Worm (Caenorhabditis elegans): ENCODE measurements around the gene Y32F6A.4.

The Y32F6A.4 gene

DNA sequence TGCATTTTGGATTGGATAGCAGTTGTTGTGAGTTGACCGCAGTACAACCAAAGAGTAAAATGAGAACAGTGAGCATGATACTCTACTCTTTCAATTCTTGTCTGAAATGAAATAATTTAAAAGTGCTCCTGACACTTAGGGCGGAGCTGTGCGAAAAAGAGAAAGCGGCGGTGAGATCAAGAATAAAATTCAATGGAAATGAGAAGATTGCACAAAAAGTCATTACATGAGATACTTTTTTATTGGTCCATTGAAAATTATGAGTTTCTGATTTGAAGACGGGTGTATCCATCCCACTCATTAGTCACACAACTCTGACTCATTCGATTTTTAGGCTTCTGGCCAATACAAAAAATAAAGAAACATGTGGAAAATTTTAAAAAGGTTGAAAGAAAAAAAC is 23.4 kb upstream of the Y32F6A.4 start, which contains the start of gene F22E12.1:
TSS of gene F22E12.1 (minus strand) at position 101 of the 400 bp plus-strand sequence.
- TF ChIP-seq mef-2 (tag; optimal IDR thresholded peaks at IDR 0.05): no peak
- TF ChIP-seq fkh-4 (tag; optimal IDR thresholded peaks at IDR 0.05; ENCODE audit: borderline replicate concordance): no peak
- no peak for TF ChIP-seq irx-1 (tag; optimal IDR thresholded peaks at IDR 0.05)
- TF ChIP-seq nhr-19 (GFP tag; conservative IDR thresholded peaks at IDR 0.05): no peak
- no peak for TF ChIP-seq blmp-1 (tag; optimal IDR thresholded peaks at IDR 0.05)
- no peak for TF ChIP-seq fos-1 (tag; optimal IDR thresholded peaks at IDR 0.05)
- TF ChIP-seq isw-1 (GFP tag; IDR thresholded peaks at IDR 0.05): no peak
- no peak for TF ChIP-seq snu-23 (GFP tag; optimal IDR thresholded peaks at IDR 0.05)
- no peak for TF ChIP-seq vab-15 (tag; optimal IDR thresholded peaks at IDR 0.05)
- no peak for TF ChIP-seq nhr-47 (tag; optimal IDR thresholded peaks at IDR 0.05)
- no peak for TF ChIP-seq egl-13 (tag; optimal IDR thresholded peaks at IDR 0.05)
- no peak for TF ChIP-seq ama-1 (optimal IDR thresholded peaks at IDR 0.05)

DNA sequence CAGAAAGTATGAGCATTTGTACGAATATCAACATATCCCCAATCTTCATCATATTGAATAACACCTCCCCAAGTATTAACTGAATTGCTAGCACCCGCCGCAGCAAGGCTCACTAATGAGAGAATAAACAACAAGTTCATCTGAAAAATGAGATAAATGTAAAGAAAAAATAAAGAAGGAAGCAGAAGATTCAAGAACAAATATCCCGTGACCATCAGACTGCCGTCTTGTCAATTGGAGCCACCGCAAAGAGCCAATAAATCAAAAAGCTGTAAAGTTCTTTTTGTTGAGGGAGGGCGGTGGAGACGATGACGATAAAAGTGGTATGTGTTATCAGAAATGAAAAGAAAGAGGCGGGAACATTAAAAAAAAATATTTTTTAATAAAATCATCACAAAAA is 19.6 kb upstream of the Y32F6A.4 start, which contains the start of gene Y32F6A.5:
TSS of gene Y32F6A.5 (minus strand) at position 140 of the 400 bp plus-strand sequence.
- TF ChIP-seq ceh-82 (tag; optimal IDR thresholded peaks at IDR 0.05) (no peak), rnt-1 (tag; optimal IDR thresholded peaks at IDR 0.05) (peak; percentile 25), fkh-10 (GFP tag; optimal IDR thresholded peaks at IDR 0.05) (no peak)

DNA sequence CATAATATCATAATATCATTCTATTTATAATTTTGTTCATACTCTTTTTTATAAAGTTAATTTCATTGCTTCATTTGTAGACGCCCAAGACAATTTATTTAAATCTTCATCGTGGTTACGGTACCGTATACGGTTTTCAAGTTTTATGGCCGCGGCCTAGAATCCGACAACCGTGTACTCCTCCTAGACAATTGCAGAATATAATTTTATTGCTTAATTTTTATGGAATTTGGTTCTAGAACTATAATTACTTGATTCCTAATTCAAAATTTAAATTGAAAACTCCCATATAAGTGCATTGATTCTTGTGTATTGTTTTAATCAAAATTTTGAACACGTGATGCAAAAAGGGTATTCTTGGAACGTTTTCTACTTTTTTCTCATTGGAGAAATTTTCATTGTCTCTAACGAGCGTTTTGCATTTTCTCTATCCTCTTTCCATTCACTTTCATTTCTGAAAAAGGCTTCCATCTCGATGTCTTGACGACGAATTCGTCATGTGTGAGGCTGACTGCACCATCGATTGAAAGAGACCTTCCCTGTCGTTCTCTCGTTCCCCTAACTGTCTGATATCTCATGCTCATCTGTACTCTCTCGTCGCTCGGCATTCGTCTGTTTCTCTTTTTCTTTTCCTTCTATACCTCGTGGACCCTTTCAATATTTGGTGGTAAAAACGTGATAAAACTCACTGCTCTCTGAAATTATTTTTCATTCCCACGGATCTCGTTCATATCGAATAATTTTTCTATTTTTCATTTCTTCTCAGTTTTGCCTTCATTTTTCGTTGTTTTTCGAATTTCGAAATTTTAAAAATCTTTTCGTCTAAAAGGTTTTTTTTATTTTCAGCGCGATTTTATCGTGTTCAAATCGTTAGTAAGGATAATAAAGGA is 7.5 kb upstream of the Y32F6A.4 start, which contains the start of gene pap-1:
TSS of gene pap-1 (plus strand) at position 840 of the 890 bp plus-strand sequence.
- TF ChIP-seq nhr-28 (tag; optimal IDR thresholded peaks at IDR 0.05) (no peak), ceh-63 (GFP tag; optimal IDR thresholded peaks at IDR 0.05) (no peak), pqm-1 (tag; optimal IDR thresholded peaks at IDR 0.05) (no peak), fos-1 (tag; optimal IDR thresholded peaks at IDR 0.05) (no peak), blmp-1 (tag; optimal IDR thresholded peaks at IDR 0.05) (peak; percentile 52), grh-1 (GFP tag; IDR thresholded peaks at IDR 0.05) (no peak), lin-14 (GFP tag; optimal IDR thresholded peaks at IDR 0.05) (peak; percentile 21), nhr-84 (tag; optimal IDR thresholded peaks at IDR 0.05) (no peak), dsc-1 (tag; optimal IDR thresholded peaks at IDR 0.05) (peak; percentile 21), C34B4.2 (tag; optimal IDR thresholded peaks at IDR 0.05) (no peak), unc-98 (GFP tag; IDR thresholded peaks at IDR 0.05) (no peak), egl-27 (tag; optimal IDR thresholded peaks at IDR 0.05) (no peak), ceh-90 (tag; optimal IDR thresholded peaks at IDR 0.05) (peak; percentile 76), efl-3 (GFP tag; optimal IDR thresholded peaks at IDR 0.05) (no peak), efl-1 (optimal IDR thresholded peaks at IDR 0.05) (peak; percentile 62 to 78), efl-1 (GFP tag; optimal IDR thresholded peaks at IDR 0.05 in 1 of 2) (peak; percentile 22 to 72), lin-13 (GFP tag; optimal IDR thresholded peaks at IDR 0.05) (no peak), ztf-11 (tag; optimal IDR thresholded peaks at IDR 0.05) (no peak), nhr-237 (tag; optimal IDR thresholded peaks at IDR 0.05) (no peak), fkh-10 (GFP tag; optimal IDR thresholded peaks at IDR 0.05) (no peak), F16B12.6 (tag; optimal IDR thresholded peaks at IDR 0.05) (no peak), fkh-8 (tag; optimal IDR thresholded peaks at IDR 0.05) (no peak), elt-2 (tag; optimal IDR thresholded peaks at IDR 0.05) (peak; percentile 3), irx-1 (tag; optimal IDR thresholded peaks at IDR 0.05) (peak; percentile 64), C16A3.4 (tag; optimal IDR thresholded peaks at IDR 0.05) (no peak), xbp-1 (tag; optimal IDR thresholded peaks at IDR 0.05) (peak; percentile 26), ama-1 (optimal IDR thresholded peaks at IDR 0.05) (no peak), unc-62 (GFP tag; optimal IDR thresholded peaks at IDR 0.05) (no peak), lsy-2 (tag; optimal IDR thresholded peaks at IDR 0.05) (peak; percentile 6 to 32), nhr-47 (tag; optimal IDR thresholded peaks at IDR 0.05) (peak; percentile 43), hpl-2 (GFP tag; optimal IDR thresholded peaks at IDR 0.05) (no peak), nhr-90 (tag; optimal IDR thresholded peaks at IDR 0.05; ENCODE audit: poor library complexity) (no peak), nhr-11 (tag; optimal IDR thresholded peaks at IDR 0.05) (no peak), egl-13 (tag; optimal IDR thresholded peaks at IDR 0.05) (peak; percentile 3), hlh-4 (tag; optimal IDR thresholded peaks at IDR 0.05) (no peak), ceh-88 (GFP tag; IDR thresholded peaks at IDR 0.05) (no peak), lir-3 (tag; optimal IDR thresholded peaks at IDR 0.05; ENCODE audit: poor library complexity) (peak; percentile 71), nhr-77 (tag; optimal IDR thresholded peaks at IDR 0.05) (no peak), nhr-76 (tag; optimal IDR thresholded peaks at IDR 0.05) (no peak)
